Fruit fly (Drosophila melanogaster) whole organism, embryonic: Measurements from ENCODE around the gene Setx.

ENCODE experiments used
- Bgb ChIP-seq: fragments of 200-800 bp; sonication (Bioruptor generic); IDR thresholded peaks from 2 replicates; pipeline ENCODE4 v1.3.6; 2022; ENCODE audit warnings: missing biosample characterization, missing genetic modification characterization; ENCODE audit not compliant: partially characterized antibody
- CG2875 ChIP-seq: fragments of 200-800 bp; sonication (Bioruptor generic); optimal IDR thresholded peaks from 2 replicates; lab custom pipeline; 2017; ENCODE audit warnings: missing biosample characterization, mild to moderate bottlenecking, missing genetic modification characterization, missing genetic modification reagents
- da ChIP-seq: fragments of 200-800 bp; sonication (Bioruptor generic); optimal IDR thresholded peaks from 2 replicates; lab custom pipeline; 2016; ENCODE audit warnings: missing biosample characterization, missing genetic modification characterization
- grau ChIP-seq: fragments of 200-800 bp; optimal IDR thresholded peaks from 3 replicates; lab custom pipeline; 2019; ENCODE audit warnings: missing biosample characterization, mild to moderate bottlenecking, missing genetic modification characterization, moderate library complexity
- lilli ChIP-seq: fragments of 200-800 bp; sonication (Bioruptor generic); optimal IDR thresholded peaks from 3 replicates; lab custom pipeline; 2016; ENCODE audit warnings: missing biosample characterization, missing genetic modification characterization

- TF ChIP-seq lilli = no peak
- TF ChIP-seq grau = no peak
- TF ChIP-seq da (GFP tag; lab: Kevin White, UChicago) = no peak
- no peak for TF ChIP-seq CG2875 (GFP tag; lab: Kevin White, UChicago)
- no peak for TF ChIP-seq Bgb (GFP tag; lab: Robert Waterston, UW)
Observed at dm6 chr3L:8124481-8125359, 12.6 kb downstream of the Setx start, which contains the start of the genes CG7550 and mRpL36.
